Worm (Caenorhabditis elegans): ENCODE results near the gene srt-4.
"Not testable (repeated sequence)": the region's sequence is repeated elsewhere in the genome, so short reads cannot be mapped to it uniquely, and the experiment has no call there.

The srt-4 gene

DNA sequence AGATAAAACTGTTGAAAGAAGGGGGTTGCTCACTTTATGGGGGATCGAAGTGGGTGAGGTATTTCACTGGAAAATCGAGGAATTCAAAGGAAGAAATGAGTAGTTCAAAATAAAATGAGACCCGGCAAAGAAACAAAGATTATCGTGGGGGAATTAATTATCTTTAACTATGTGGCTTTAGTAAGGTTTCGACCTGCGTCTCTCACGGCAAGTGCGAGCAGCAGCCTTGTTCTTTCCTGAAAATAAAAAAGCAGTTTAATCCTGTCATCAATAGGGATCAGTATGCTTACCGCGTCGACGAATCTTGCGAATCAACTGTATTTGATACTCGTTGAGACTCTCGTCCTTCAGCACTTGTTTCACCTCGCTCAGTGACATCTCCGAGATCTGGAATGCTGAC is 44.2 kb downstream of the srt-4 start, which contains the start of gene srh-271:
TSS of gene srh-271 (minus strand) at position 101 of the 400 bp plus-strand sequence.
- TF ChIP-seq efl-1 (optimal IDR thresholded peaks at IDR 0.05) (no peak), efl-1 (GFP tag; optimal IDR thresholded peaks at IDR 0.05 in 1 of 2) (peak in 1 of 2 experiments; percentile 38), fkh-8 (tag; optimal IDR thresholded peaks at IDR 0.05) (no peak)

DNA sequence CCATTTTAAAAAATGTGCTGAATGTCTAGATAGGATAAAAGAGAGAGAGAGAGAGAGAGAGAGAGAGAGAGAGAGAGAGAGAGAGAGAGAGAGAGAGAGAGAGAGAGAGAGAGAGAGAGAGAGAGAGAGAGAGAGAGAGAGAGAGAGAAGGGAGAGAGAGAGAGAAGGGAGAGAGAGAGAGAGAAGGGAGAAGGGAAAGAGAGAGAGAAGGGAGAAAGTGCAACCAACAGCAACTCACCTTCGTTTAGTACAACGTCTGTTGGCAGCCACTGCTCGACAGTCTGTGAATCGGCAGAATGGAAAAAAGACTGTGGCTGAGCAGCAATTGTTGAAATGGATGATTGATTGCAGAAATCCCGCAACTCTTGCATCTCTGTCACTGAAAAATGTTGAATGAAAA is 46.1 kb downstream of the srt-4 start:
- TF ChIP-seq nhr-85 (tag) = no peak
- TF ChIP-seq efl-1 (optimal IDR thresholded peaks at IDR 0.05) = peak in 1 of 2 experiments; percentile 8
- no peak for TF ChIP-seq efl-1 (GFP tag; optimal IDR thresholded peaks at IDR 0.05 in 1 of 2)

- not testable (repeated sequence) for TF ChIP-seq ceh-90 (tag; optimal IDR thresholded peaks at IDR 0.05); ceh-8 (GFP tag; optimal IDR thresholded peaks at IDR 0.05); mep-1 (tag; optimal IDR thresholded peaks at IDR 0.05)
Measured at ce11 chrV:2625360-2625759, 47.7 kb downstream of the srt-4 start, which contains the start of gene sknr-1. sknr-1 (minus strand) TSS chrV:2625460.
